Worm (Caenorhabditis elegans) whole organism, mixed stage, embryonic: Measurements from ENCODE around the gene K06G5.1.

ENCODE experiments used
- ham-2 ChIP-seq: fragments of 200-800 bp; sonication (Bioruptor generic); optimal IDR thresholded peaks from 2 replicates; lab custom pipeline; 2018; ENCODE audit warnings: mild to moderate bottlenecking, missing genetic modification characterization, missing compliant biosample characterization
- unc-39 ChIP-seq: fragments of 150-350 bp; optimal IDR thresholded peaks from 2 replicates; lab custom pipeline; 2014; ENCODE audit warnings: missing biosample characterization, missing genetic modification characterization

DNA sequence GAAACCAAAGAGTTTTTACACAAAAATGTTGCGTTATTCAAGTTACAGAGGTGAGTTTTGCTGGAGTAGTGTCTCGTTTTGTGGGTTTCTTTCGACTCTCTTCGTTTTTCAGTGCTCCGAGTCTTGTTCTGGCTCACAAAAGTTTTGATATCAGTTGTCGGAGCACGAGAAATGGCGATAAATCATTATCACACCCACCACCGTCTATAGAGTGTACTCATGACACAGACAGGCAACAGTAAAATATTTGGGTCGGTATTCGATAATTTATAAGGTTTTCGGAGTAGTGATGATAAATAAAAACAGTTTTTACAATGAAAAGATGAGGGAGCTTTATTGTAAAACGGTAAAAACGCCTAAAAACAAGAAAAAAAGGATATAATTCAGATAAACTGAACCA is 6.8 kb upstream of the K06G5.1 start, which contains the start of gene ceh-37:
- TF ChIP-seq ham-2 (GFP tag; lab: Kevin White, UChicago) (no peak), unc-39 (no peak)
